Fruit fly (Drosophila melanogaster) whole organism, embryonic: ENCODE results near the gene CG6923.
A peak's percentile ranks its signal among the peaks of the same experiment; 100 is the strongest.

Source experiments
- ATbp ChIP-seq: fragments of 200-800 bp; sonication (Bioruptor generic); optimal IDR thresholded peaks from 2 replicates; lab custom pipeline; 2017; ENCODE audit warnings: missing biosample characterization, mild to moderate bottlenecking, missing genetic modification characterization, missing genetic modification reagents
- Atf-2 ChIP-seq: fragments of 200-800 bp; sonication (Bioruptor generic); optimal IDR thresholded peaks from 2 replicates; lab custom pipeline; 2016; ENCODE audit warnings: missing biosample characterization, missing genetic modification characterization
- Awh ChIP-seq: fragments of 200-800 bp; sonication (Bioruptor generic); IDR thresholded peaks from 2 replicates; pipeline ENCODE4, ENCODE4 v1.3.6; 2022; ENCODE audit warnings: missing biosample characterization, missing genetic modification characterization
- CG10147 ChIP-seq: fragments of 200-800 bp; sonication (Bioruptor generic); optimal IDR thresholded peaks from 2 replicates; lab custom pipeline; 2019; ENCODE audit warnings: missing biosample characterization, mild to moderate bottlenecking, missing genetic modification characterization, moderate library complexity
- CG10209 ChIP-seq: fragments of 200-800 bp; sonication (Bioruptor generic); optimal IDR thresholded peaks from 3 replicates; lab custom pipeline; 2017; ENCODE audit warnings: missing biosample characterization, mild to moderate bottlenecking, missing genetic modification characterization, missing genetic modification reagents
- CG10654 ChIP-seq: fragments of 200-800 bp; sonication (Bioruptor generic); optimal IDR thresholded peaks from 2 replicates; lab custom pipeline; 2016; ENCODE audit warnings: missing biosample characterization, missing genetic modification characterization
- CG11093 ChIP-seq: fragments of 200-800 bp; sonication (Bioruptor generic); IDR thresholded peaks from 3 replicates; pipeline ENCODE4 v1.3.6; 2022; ENCODE audit warnings: missing biosample characterization, missing genetic modification characterization
- CG12155 ChIP-seq: fragments of 200-800 bp; sonication (Bioruptor generic); optimal IDR thresholded peaks from 3 replicates; lab custom pipeline; 2016; ENCODE audit warnings: missing biosample characterization, missing genetic modification characterization
- CG12659 ChIP-seq: fragments of 200-800 bp; sonication (Bioruptor generic); optimal IDR thresholded peaks from 3 replicates; lab custom pipeline; 2017; ENCODE audit warnings: mild to moderate bottlenecking, missing biosample characterization, missing genetic modification reagents, missing genetic modification characterization
- CG13296 ChIP-seq: fragments of 200-800 bp; sonication (Bioruptor generic); optimal IDR thresholded peaks from 3 replicates; lab custom pipeline; 2018; ENCODE audit warnings: missing biosample characterization, mild to moderate bottlenecking, missing genetic modification characterization
- CG1603 ChIP-seq: fragments of 200-800 bp; sonication (Bioruptor generic); optimal IDR thresholded peaks from 2 replicates; lab custom pipeline; 2019; ENCODE audit warnings: missing biosample characterization, mild to moderate bottlenecking, missing genetic modification characterization, moderate library complexity
- CG16863 ChIP-seq: fragments of 200-800 bp; sonication (Bioruptor generic); optimal IDR thresholded peaks from 3 replicates; lab custom pipeline; 2016; ENCODE audit warnings: missing biosample characterization, missing genetic modification characterization
- CG17829 ChIP-seq: fragments of 200-800 bp; optimal IDR thresholded peaks from 2 replicates; lab custom pipeline; 2019; ENCODE audit warnings: missing biosample characterization, mild to moderate bottlenecking, missing genetic modification characterization, moderate library complexity
- CG2120 ChIP-seq: fragments of 200-800 bp; sonication (Bioruptor generic); optimal IDR thresholded peaks from 3 replicates; lab custom pipeline; 2016; ENCODE audit warnings: missing biosample characterization, missing genetic modification characterization
- CG2875 ChIP-seq: fragments of 200-800 bp; sonication (Bioruptor generic); optimal IDR thresholded peaks from 2 replicates; lab custom pipeline; 2017; ENCODE audit warnings: missing biosample characterization, mild to moderate bottlenecking, missing genetic modification characterization, missing genetic modification reagents
- CG31365 ChIP-seq: fragments of 200-800 bp; sonication (Bioruptor generic); optimal IDR thresholded peaks from 2 replicates; lab custom pipeline; 2018; ENCODE audit warnings: missing biosample characterization, mild to moderate bottlenecking, missing genetic modification characterization
- CG3281 ChIP-seq: fragments of 200-800 bp; sonication (Bioruptor generic); optimal IDR thresholded peaks from 3 replicates; lab custom pipeline; 2017; ENCODE audit warnings: missing biosample characterization, mild to moderate bottlenecking, missing genetic modification characterization
- CG6683 ChIP-seq: fragments of 200-800 bp; sonication (Bioruptor generic); optimal IDR thresholded peaks from 2 replicates; lab custom pipeline; 2017; ENCODE audit warnings: missing biosample characterization, mild to moderate bottlenecking, missing genetic modification characterization, missing genetic modification reagents
- CG6854 ChIP-seq: fragments of 200-800 bp; sonication (Bioruptor generic); optimal IDR thresholded peaks from 3 replicates; lab custom pipeline; 2017; ENCODE audit warnings: missing biosample characterization, mild to moderate bottlenecking, missing genetic modification characterization
- CG7556 ChIP-seq: fragments of 200-800 bp; sonication (Bioruptor generic); optimal IDR thresholded peaks from 2 replicates; lab custom pipeline; 2017; ENCODE audit warnings: missing biosample characterization, mild to moderate bottlenecking, missing genetic modification characterization
- CG7786 ChIP-seq: fragments of 200-800 bp; sonication (Bioruptor generic); optimal IDR thresholded peaks from 2 replicates; lab custom pipeline; 2016; ENCODE audit warnings: missing biosample characterization, missing genetic modification characterization
- CG8478 ChIP-seq: fragments of >200 bp; optimal IDR thresholded peaks from 2 replicates; lab custom pipeline; 2018
- CG8924 ChIP-seq: fragments of 200-800 bp; optimal IDR thresholded peaks from 3 replicates; lab custom pipeline; 2019; ENCODE audit warnings: missing biosample characterization, mild to moderate bottlenecking, missing genetic modification characterization, moderate library complexity
- CG9609 ChIP-seq: fragments of 200-800 bp; sonication (Bioruptor generic); optimal IDR thresholded peaks from 3 replicates; lab custom pipeline; 2016; ENCODE audit warnings: missing biosample characterization, missing genetic modification characterization
- CG9817 ChIP-seq: fragments of 200-800 bp; sonication (Bioruptor generic); optimal IDR thresholded peaks from 2 replicates; lab custom pipeline; 2018; ENCODE audit warnings: missing biosample characterization, mild to moderate bottlenecking, missing genetic modification characterization, moderate library complexity
- CG9876 ChIP-seq: fragments of 200-800 bp; sonication (Bioruptor generic); optimal IDR thresholded peaks from 2 replicates; lab custom pipeline; 2016; ENCODE audit warnings: missing biosample characterization, missing genetic modification characterization
- Eip74EF ChIP-seq, 2 experiments: fragments of 200-800 bp in 1 of 2; fragments of >200 bp in 1 of 2; sonication (Bioruptor generic) in 1 of 2; optimal IDR thresholded peaks; 2 replicates each; lab custom pipeline; 2017 to 2019; ENCODE audit warnings: missing biosample characterization in 2 of 2, missing genetic modification characterization in 2 of 2, mild to moderate bottlenecking in 1 of 2, moderate library complexity in 1 of 2
- HLHmδ ChIP-seq: fragments of 200-800 bp; sonication (Bioruptor generic); optimal IDR thresholded peaks from 2 replicates; lab custom pipeline; 2018; ENCODE audit warnings: missing biosample characterization, mild to moderate bottlenecking, missing genetic modification characterization, moderate library complexity
- Med ChIP-seq: fragments of 200-800 bp; sonication (Bioruptor generic); peaks from one replicate; lab custom pipeline; 2016; ENCODE audit warnings: missing biosample characterization, missing genetic modification characterization, mild to moderate bottlenecking, inconsistent platforms, moderate library complexity
- Meics ChIP-seq: fragments of 200-800 bp; sonication (Bioruptor generic); optimal IDR thresholded peaks from 2 replicates; lab custom pipeline; 2017; ENCODE audit warnings: missing biosample characterization, mild to moderate bottlenecking, missing genetic modification characterization
- Side ChIP-seq: fragments of 200-800 bp; sonication (Bioruptor generic); optimal IDR thresholded peaks from 2 replicates; lab custom pipeline; 2016; ENCODE audit warnings: missing biosample characterization, missing genetic modification characterization
- Trl ChIP-seq, 3 experiments: fragments of >200 bp in 2 of 3; fragments of 200-800 bp in 1 of 3; sonication (Bioruptor generic) in 1 of 3; optimal IDR thresholded peaks; 2 replicates in 1 of 3; 3 replicates in 2 of 3; lab custom pipeline; 2016 to 2017; ENCODE audit warnings: missing biosample characterization in 1 of 3, missing genetic modification characterization in 1 of 3
- cwo ChIP-seq: fragments of 200-800 bp; sonication (Bioruptor generic); optimal IDR thresholded peaks from 3 replicates; lab custom pipeline; 2017; ENCODE audit warnings: missing biosample characterization, missing genetic modification characterization, mild to moderate bottlenecking, moderate library complexity, missing genetic modification reagents
- fu2 ChIP-seq: fragments of 200-800 bp; sonication (Bioruptor generic); optimal IDR thresholded peaks from 2 replicates; lab custom pipeline; 2016; ENCODE audit warnings: missing biosample characterization, missing genetic modification characterization
- gfzf ChIP-seq: fragments of 200-800 bp; sonication (Bioruptor generic); optimal IDR thresholded peaks from 2 replicates; lab custom pipeline; 2016; ENCODE audit warnings: missing biosample characterization, mild to moderate bottlenecking, missing genetic modification characterization, moderate library complexity
- grau ChIP-seq: fragments of 200-800 bp; optimal IDR thresholded peaks from 3 replicates; lab custom pipeline; 2019; ENCODE audit warnings: missing biosample characterization, mild to moderate bottlenecking, missing genetic modification characterization, moderate library complexity
- grn ChIP-seq: fragments of 200-800 bp; sonication (Bioruptor generic); optimal IDR thresholded peaks from 3 replicates; lab custom pipeline; 2017; ENCODE audit warnings: missing biosample characterization, missing genetic modification characterization
- kni ChIP-seq: fragments of 200-800 bp; sonication (Bioruptor generic); optimal IDR thresholded peaks from 3 replicates; lab custom pipeline; 2017; ENCODE audit warnings: mild to moderate bottlenecking, missing biosample characterization, missing genetic modification reagents, missing genetic modification characterization
- lola ChIP-seq, 3 experiments: fragments of >200 bp in 2 of 3; fragments of 200-800 bp in 1 of 3; sonication (Bioruptor generic) in 1 of 3; optimal IDR thresholded peaks; 2 replicates each; lab custom pipeline; 2017 to 2019; ENCODE audit warnings: missing biosample characterization in 3 of 3, missing genetic modification characterization in 3 of 3, mild to moderate bottlenecking in 1 of 3, moderate library complexity in 1 of 3
- org-1 ChIP-seq: fragments of 200-800 bp; sonication (Bioruptor generic); optimal IDR thresholded peaks from 2 replicates; lab custom pipeline; 2017; ENCODE audit warnings: missing biosample characterization, missing genetic modification characterization
- pnt ChIP-seq: fragments of 200-800 bp; sonication (Bioruptor generic); optimal IDR thresholded peaks from 3 replicates; lab custom pipeline; 2016; ENCODE audit warnings: missing biosample characterization, missing genetic modification characterization
- pum ChIP-seq: fragments of 200-800 bp; sonication (Bioruptor generic); optimal IDR thresholded peaks from 2 replicates; lab custom pipeline; 2016; ENCODE audit warnings: missing biosample characterization, missing genetic modification characterization
- ranshi ChIP-seq: fragments of 200-800 bp; sonication (Bioruptor generic); IDR thresholded peaks from 2 replicates; pipeline ENCODE4 v1.3.6; 2022; ENCODE audit warnings: missing biosample characterization, missing genetic modification characterization
- sqz ChIP-seq: fragments of 200-800 bp; sonication (Bioruptor generic); optimal IDR thresholded peaks from 3 replicates; lab custom pipeline; 2018; ENCODE audit warnings: missing biosample characterization, mild to moderate bottlenecking, missing genetic modification characterization
- stwl ChIP-seq: fragments of 200-800 bp; sonication (Bioruptor generic); optimal IDR thresholded peaks from 3 replicates; lab custom pipeline; 2018; ENCODE audit warnings: missing biosample characterization, mild to moderate bottlenecking, missing genetic modification characterization, moderate library complexity
- trem ChIP-seq: fragments of 200-800 bp; optimal IDR thresholded peaks from 3 replicates; lab custom pipeline; 2019; ENCODE audit warnings: missing biosample characterization, mild to moderate bottlenecking, missing genetic modification characterization, moderate library complexity
- unpg ChIP-seq: fragments of 200-800 bp; sonication (Bioruptor generic); optimal IDR thresholded peaks from 3 replicates; lab custom pipeline; 2018; ENCODE audit warnings: missing biosample characterization, mild to moderate bottlenecking, missing genetic modification characterization, moderate library complexity
- zen ChIP-seq: fragments of 200-800 bp; sonication (Bioruptor generic); optimal IDR thresholded peaks from 3 replicates; lab custom pipeline; 2018; ENCODE audit warnings: missing biosample characterization, mild to moderate bottlenecking, missing genetic modification characterization, moderate library complexity
- zfh1 ChIP-seq: fragments of 200-800 bp; sonication (Bioruptor generic); IDR thresholded peaks from 3 replicates; pipeline ENCODE4 v1.3.6; 2022; ENCODE audit warnings: missing biosample characterization, missing genetic modification characterization

Gene CG6923

dm6 chr3R:11764279-11764880 is 14.6 kb upstream of the CG6923 start, which contains the start of gene Lk6 (continued):
- TF ChIP-seq fu2 (GFP tag; lab: Kevin White, UChicago) (peak; percentile 4), CG6683 (GFP tag; lab: Kevin White, UChicago) (no peak), CG9876 (GFP tag; lab: Kevin White, UChicago) (peak; percentile 6), stwl (tag; lab: Kevin White, UChicago) (peak; percentile 60), Med (peak; percentile 96), Awh (GFP tag; lab: Robert Waterston, UW) (no peak), HLHmδ (GFP tag; lab: Kevin White, UChicago) (peak; percentile 95), pum (GFP tag; lab: Kevin White, UChicago) (peak; percentile 3), CG2120 (GFP tag; lab: Kevin White, UChicago) (peak; percentile 27), grau (tag; lab: Kevin White, UChicago) (peak; percentile 54), CG7786 (GFP tag; lab: Kevin White, UChicago) (peak; percentile 44), zfh1 (GFP tag; lab: Robert Waterston, UW) (no peak), kni (GFP tag; lab: Kevin White, UChicago) (no peak), CG8478 (lab: Kevin White, UChicago) (peak; percentile 39), CG6854 (GFP tag; lab: Kevin White, UChicago) (peak; percentile 60), trem (tag; lab: Kevin White, UChicago) (peak; percentile 92), Atf-2 (GFP tag; lab: Kevin White, UChicago) (peak; percentile 37), CG1603 (tag; lab: Kevin White, UChicago) (peak; percentile 92), CG10147 (GFP tag; lab: Kevin White, UChicago) (peak; percentile 62), CG12155 (GFP tag; lab: Kevin White, UChicago) (peak; percentile 54), CG12659 (GFP tag; lab: Kevin White, UChicago) (peak; percentile 91), CG17829 (peak; percentile 74), CG8924 (peak; percentile 48), pnt (GFP tag; lab: Kevin White, UChicago) (peak; percentile 7), ATbp (peak; percentile 34), CG10654 (GFP tag; lab: Kevin White, UChicago) (peak; percentile 43), cwo (peak; percentile 10), CG10209 (GFP tag; lab: Kevin White, UChicago) (peak; percentile 13), Side (GFP tag; lab: Kevin White, UChicago) (peak; percentile 70), zen (peak; percentile 41), CG3281 (GFP tag; lab: Kevin White, UChicago) (peak; percentile 72), lola (GFP tag; optimal IDR thresholded peaks at IDR 0.05; lab: Kevin White, UChicago) (peak in 2 of 3 experiments; percentile 16 to 30), CG16863 (GFP tag; lab: Kevin White, UChicago) (peak; percentile 9), CG31365 (peak; percentile 70), Trl (optimal IDR thresholded peaks at IDR 0.05; lab: Kevin White, UChicago) (no peak), Trl (GFP tag; optimal IDR thresholded peaks at IDR 0.05; lab: Kevin White, UChicago) (peak; percentile 14), unpg (GFP tag; lab: Kevin White, UChicago) (peak; percentile 57), Meics (GFP tag; lab: Kevin White, UChicago) (peak; percentile 55), CG9817 (peak; percentile 28), gfzf (GFP tag; lab: Kevin White, UChicago) (peak; percentile 100), CG2875 (GFP tag; lab: Kevin White, UChicago) (peak; percentile 27), org-1 (peak; percentile 29), sqz (GFP tag; lab: Kevin White, UChicago) (peak; percentile 88), grn (GFP tag; lab: Kevin White, UChicago) (no peak), Eip74EF (GFP tag; optimal IDR thresholded peaks at IDR 0.05; lab: Kevin White, UChicago) (peak in 1 of 2 experiments; percentile 67), CG9609 (GFP tag; lab: Kevin White, UChicago) (peak; percentile 44), CG13296 (GFP tag; lab: Kevin White, UChicago) (peak; percentile 73), CG11093 (no peak), ranshi (no peak), CG7556 (peak; percentile 25)
